Worm (Caenorhabditis elegans): ENCODE data around the gene K07D4.4.

Gene K07D4.4

DNA sequence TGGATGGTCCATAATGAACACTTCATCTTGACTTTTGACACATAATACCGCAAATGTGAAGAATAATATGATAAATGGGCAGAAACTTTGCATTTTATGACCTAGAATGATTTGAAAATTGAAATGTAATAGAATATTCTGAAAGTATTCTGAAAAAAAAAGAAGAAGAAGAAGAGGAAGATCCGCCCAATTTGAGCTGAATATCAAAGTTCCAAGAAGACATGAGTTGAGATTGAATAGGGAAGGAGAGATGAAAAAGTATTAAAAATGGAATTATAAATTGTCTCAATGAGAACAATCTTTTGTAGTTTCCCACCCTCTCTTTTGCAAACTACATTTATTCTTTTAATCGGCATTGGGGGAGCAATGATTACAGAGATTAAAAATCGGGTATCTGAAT, at the start of gene K07D4.4:
K07D4.4 (minus strand) TSS at position 101 of the 400 bp plus-strand sequence.
- no peak for TF ChIP-seq elt-1 (tag; optimal IDR thresholded peaks at IDR 0.05)
- TF ChIP-seq unc-62 (GFP tag; optimal IDR thresholded peaks at IDR 0.05) = no peak
- TF ChIP-seq ceh-9 (tag; optimal IDR thresholded peaks at IDR 0.05) = no peak
- TF ChIP-seq nfya-1 (tag; optimal IDR thresholded peaks at IDR 0.05; ENCODE audit: insufficient read depth) = no peak
- TF ChIP-seq ZK546.5 (tag; optimal IDR thresholded peaks at IDR 0.05) = no peak
- no peak for TF ChIP-seq tbx-2 (tag; optimal IDR thresholded peaks at IDR 0.05)
- TF ChIP-seq mdl-1 (tag; optimal IDR thresholded peaks at IDR 0.05) = no peak
- no peak for TF ChIP-seq nhr-11 (tag; optimal IDR thresholded peaks at IDR 0.05)

DNA sequence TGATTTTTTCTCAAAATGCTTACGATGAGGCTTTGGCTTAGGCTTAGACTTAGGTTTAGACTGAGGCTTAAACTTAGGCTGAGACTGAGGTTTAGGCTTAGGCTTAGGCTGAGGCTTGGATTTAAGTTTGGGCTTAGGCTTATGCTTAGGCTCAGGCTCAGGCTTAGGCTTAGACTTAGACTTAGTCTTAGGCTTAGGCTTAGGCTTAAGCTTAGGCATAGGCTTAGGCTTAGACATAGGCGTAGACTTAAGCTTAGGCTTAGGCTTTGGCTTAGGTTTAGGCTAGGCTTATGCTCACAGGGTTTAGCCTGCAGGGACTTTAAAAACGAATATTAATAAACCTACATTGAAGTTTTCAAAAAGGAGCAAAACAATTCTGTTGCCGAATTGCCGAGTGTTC, 49.7 kb upstream of the K07D4.4 start:
- TF ChIP-seq hmg-11 (tag; optimal IDR thresholded peaks at IDR 0.05) = no peak
- TF ChIP-seq nhr-23 (tag; optimal IDR thresholded peaks at IDR 0.05) = no peak
- no peak for TF ChIP-seq elt-2 (tag; optimal IDR thresholded peaks at IDR 0.05)

- TF ChIP-seq eor-1 (tag; optimal IDR thresholded peaks at IDR 0.05) = no peak
- TF ChIP-seq mdl-1 (tag; optimal IDR thresholded peaks at IDR 0.05) = no peak
- no peak for TF ChIP-seq nhr-11 (tag; optimal IDR thresholded peaks at IDR 0.05)
- no peak for TF ChIP-seq elt-2 (tag; optimal IDR thresholded peaks at IDR 0.05)
- no peak for TF ChIP-seq lin-39 (tag; optimal IDR thresholded peaks at IDR 0.05)
- TF ChIP-seq aly-2 (tag; optimal IDR thresholded peaks at IDR 0.05) = no peak
- no peak for TF ChIP-seq ceh-9 (tag; optimal IDR thresholded peaks at IDR 0.05)
- TF ChIP-seq egl-5 (tag; optimal IDR thresholded peaks at IDR 0.05) = no peak
- TF ChIP-seq fkh-2 (tag; optimal IDR thresholded peaks at IDR 0.05) = no peak
- no peak for TF ChIP-seq ZK546.5 (tag; optimal IDR thresholded peaks at IDR 0.05)
- no peak for TF ChIP-seq ztf-11 (tag; optimal IDR thresholded peaks at IDR 0.05)
- no peak for TF ChIP-seq fos-1 (tag; optimal IDR thresholded peaks at IDR 0.05)
- TF ChIP-seq nhr-76 (tag; optimal IDR thresholded peaks at IDR 0.05) = no peak
- TF ChIP-seq pha-4 (tag; optimal IDR thresholded peaks at IDR 0.05) = no peak
- TF ChIP-seq mml-1 (tag; optimal IDR thresholded peaks at IDR 0.05) = no peak
- TF ChIP-seq nhr-77 (tag; optimal IDR thresholded peaks at IDR 0.05) = no peak
- no peak for TF ChIP-seq sea-2 (GFP tag; optimal IDR thresholded peaks at IDR 0.05)
- no peak for TF ChIP-seq hmg-11 (tag; optimal IDR thresholded peaks at IDR 0.05)
These were observed 48.9 kb upstream of the K07D4.4 start for ce11 chrII:4081141-4081540.

- peak; percentile 83 for TF ChIP-seq nfya-1 (tag; optimal IDR thresholded peaks at IDR 0.05; ENCODE audit: insufficient read depth)
- TF ChIP-seq elt-3 (tag; optimal IDR thresholded peaks at IDR 0.05) = no peak
These were observed 42.5 kb upstream of the K07D4.4 start for ce11 chrII:4074710-4075109.

ce11 chrII:4071075-4071474, 38.9 kb upstream of the K07D4.4 start:
- no peak for TF ChIP-seq skn-1 (tag; optimal IDR thresholded peaks at IDR 0.05)
- TF ChIP-seq tbx-2 (tag; optimal IDR thresholded peaks at IDR 0.05) = no peak
- no peak for TF ChIP-seq elt-3 (tag; optimal IDR thresholded peaks at IDR 0.05)
- no peak for TF ChIP-seq pqm-1 (tag; optimal IDR thresholded peaks at IDR 0.05)
- TF ChIP-seq eor-1 (tag; optimal IDR thresholded peaks at IDR 0.05) = no peak
- no peak for TF ChIP-seq elt-1 (tag; optimal IDR thresholded peaks at IDR 0.05)
- no peak for TF ChIP-seq ceh-28 (tag; optimal IDR thresholded peaks at IDR 0.05)
- TF ChIP-seq egl-5 (tag; optimal IDR thresholded peaks at IDR 0.05) = no peak
- no peak for TF ChIP-seq lin-15B (tag; optimal IDR thresholded peaks at IDR 0.05)
- no peak for TF ChIP-seq nhr-11 (tag; optimal IDR thresholded peaks at IDR 0.05)
- no peak for TF ChIP-seq R02D3.7 (tag; optimal IDR thresholded peaks at IDR 0.05)

DNA sequence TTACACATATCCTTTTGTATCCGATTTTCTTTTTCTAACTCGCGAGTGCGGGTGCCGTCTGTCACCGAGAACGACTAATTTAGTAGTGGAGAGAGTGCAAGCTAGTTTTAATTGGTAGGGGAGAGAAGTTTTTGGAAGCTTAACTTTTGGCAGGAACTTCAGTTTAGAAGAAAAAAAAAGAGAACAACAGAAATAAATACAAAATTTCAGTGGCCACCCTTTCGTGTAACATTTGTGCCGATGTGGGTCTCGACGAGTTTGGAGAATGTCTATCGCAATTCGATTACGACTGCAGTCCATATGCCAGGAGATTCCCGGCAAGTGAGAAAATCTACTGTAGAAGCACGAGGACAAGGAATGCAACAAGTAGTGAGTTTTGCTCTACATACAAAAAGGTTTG, 35.9 kb upstream of the K07D4.4 start:
- TF ChIP-seq daf-12 (tag; optimal IDR thresholded peaks at IDR 0.05) = no peak
- TF ChIP-seq mml-1 (tag; optimal IDR thresholded peaks at IDR 0.05) = no peak
- no peak for TF ChIP-seq pqm-1 (tag; optimal IDR thresholded peaks at IDR 0.05)
- TF ChIP-seq zag-1 (tag; optimal IDR thresholded peaks at IDR 0.05) = no peak
- no peak for TF ChIP-seq nhr-77 (tag; optimal IDR thresholded peaks at IDR 0.05)
- TF ChIP-seq nhr-237 (tag; optimal IDR thresholded peaks at IDR 0.05) = no peak
- TF ChIP-seq unc-62 (GFP tag; optimal IDR thresholded peaks at IDR 0.05) = no peak
- no peak for TF ChIP-seq nhr-25 (tag; optimal IDR thresholded peaks at IDR 0.05)
- no peak for TF ChIP-seq fkh-10 (GFP tag; optimal IDR thresholded peaks at IDR 0.05)
- TF ChIP-seq lin-15B (tag; optimal IDR thresholded peaks at IDR 0.05) = no peak
- TF ChIP-seq nhr-43 (tag; optimal IDR thresholded peaks at IDR 0.05; ENCODE audit: poor library complexity, severe bottlenecking) = no peak
- no peak for TF ChIP-seq ama-1 (optimal IDR thresholded peaks at IDR 0.05)
- no peak for TF ChIP-seq nhr-76 (tag; optimal IDR thresholded peaks at IDR 0.05)
